Fruit fly (Drosophila melanogaster) whole organism, embryonic: ENCODE measurements around the gene GABPI.

ENCODE experiments used
- Ada2b ChIP-seq: fragments of 200-800 bp; sonication (Bioruptor generic); IDR thresholded peaks from 2 replicates; pipeline ENCODE4 v1.3.6; 2022; ENCODE audit warnings: missing biosample characterization, missing genetic modification characterization
- B-H2 ChIP-seq: fragments of 200-800 bp; sonication (Bioruptor generic); optimal IDR thresholded peaks from 2 replicates; lab custom pipeline; 2018; ENCODE audit warnings: missing biosample characterization, mild to moderate bottlenecking, missing genetic modification characterization
- CG10543 ChIP-seq: fragments of 200-800 bp; sonication (Bioruptor generic); optimal IDR thresholded peaks from 3 replicates; lab custom pipeline; 2017; ENCODE audit warnings: missing biosample characterization, mild to moderate bottlenecking, missing genetic modification characterization, moderate library complexity
- CG12104 ChIP-seq: fragments of 200-800 bp; sonication (Bioruptor generic); optimal IDR thresholded peaks from 3 replicates; lab custom pipeline; 2016; ENCODE audit warnings: missing biosample characterization, missing genetic modification characterization
- CG12236 ChIP-seq: fragments of 200-800 bp; sonication (Bioruptor generic); optimal IDR thresholded peaks from 2 replicates; lab custom pipeline; 2016; ENCODE audit warnings: missing biosample characterization, missing genetic modification characterization
- CG12744 ChIP-seq: fragments of 200-800 bp; sonication (Bioruptor generic); optimal IDR thresholded peaks from 2 replicates; lab custom pipeline; 2016; ENCODE audit warnings: missing biosample characterization, missing genetic modification characterization
- CG13894 ChIP-seq: fragments of 200-800 bp; sonication (Bioruptor generic); optimal IDR thresholded peaks from 3 replicates; lab custom pipeline; 2018; ENCODE audit warnings: missing biosample characterization, mild to moderate bottlenecking, missing genetic modification characterization, moderate library complexity
- CG14050 ChIP-seq: fragments of 200-800 bp; sonication (Bioruptor generic); IDR thresholded peaks from 3 replicates; pipeline ENCODE4 v1.3.6; 2022; ENCODE audit warnings: missing biosample characterization, missing genetic modification characterization
- CG14667 ChIP-seq: fragments of 200-800 bp; sonication (Bioruptor generic); IDR thresholded peaks from 2 replicates; pipeline ENCODE4 v1.3.6; 2022; ENCODE audit warnings: missing biosample characterization, missing genetic modification characterization
- CG1603 ChIP-seq: fragments of 200-800 bp; sonication (Bioruptor generic); optimal IDR thresholded peaks from 2 replicates; lab custom pipeline; 2019; ENCODE audit warnings: missing biosample characterization, mild to moderate bottlenecking, missing genetic modification characterization, moderate library complexity
- CG17361 ChIP-seq: fragments of 200-800 bp; sonication (Bioruptor generic); IDR thresholded peaks from 3 replicates; pipeline ENCODE4 v1.3.6; 2022; ENCODE audit warnings: missing biosample characterization, missing genetic modification characterization
- CG2875 ChIP-seq: fragments of 200-800 bp; sonication (Bioruptor generic); optimal IDR thresholded peaks from 2 replicates; lab custom pipeline; 2017; ENCODE audit warnings: missing biosample characterization, mild to moderate bottlenecking, missing genetic modification characterization, missing genetic modification reagents
- CG2889 ChIP-seq: fragments of 200-800 bp; sonication (Bioruptor generic); IDR thresholded peaks from 3 replicates; pipeline ENCODE4 v1.3.6; 2022; ENCODE audit warnings: missing biosample characterization, missing genetic modification characterization
- CG3163 ChIP-seq: fragments of 200-800 bp; sonication (Bioruptor generic); optimal IDR thresholded peaks from 3 replicates; lab custom pipeline; 2016; ENCODE audit warnings: missing biosample characterization, missing genetic modification characterization
- CG34422 ChIP-seq: fragments of 200-800 bp; sonication (Bioruptor generic); IDR thresholded peaks from 3 replicates; pipeline ENCODE4 v1.3.6; 2022; ENCODE audit warnings: missing biosample characterization, missing genetic modification characterization
- CG4854 ChIP-seq: fragments of 200-800 bp; sonication (Bioruptor generic); optimal IDR thresholded peaks from 2 replicates; lab custom pipeline; 2016; ENCODE audit warnings: missing biosample characterization, missing genetic modification characterization, inconsistent platforms
- CG6813 ChIP-seq: fragments of 200-800 bp; sonication (Bioruptor generic); optimal IDR thresholded peaks from 2 replicates; lab custom pipeline; 2017; ENCODE audit warnings: missing biosample characterization, missing genetic modification characterization, mild to moderate bottlenecking, moderate library complexity, missing genetic modification reagents
- CG7372 ChIP-seq: fragments of 200-800 bp; sonication (Bioruptor generic); IDR thresholded peaks from 2 replicates; pipeline ENCODE4 v1.3.6; 2022; ENCODE audit warnings: missing biosample characterization, missing genetic modification characterization
- CG7963 ChIP-seq: fragments of 200-800 bp; sonication (Bioruptor generic); IDR thresholded peaks from 3 replicates; pipeline ENCODE4 v1.3.6; 2022; ENCODE audit warnings: missing biosample characterization, missing genetic modification characterization; ENCODE audit not compliant: partially characterized antibody
- CG9437 ChIP-seq: fragments of 200-800 bp; sonication (Bioruptor generic); optimal IDR thresholded peaks from 2 replicates; lab custom pipeline; 2018; ENCODE audit warnings: missing biosample characterization, mild to moderate bottlenecking, missing genetic modification characterization
- Chrac-16 ChIP-seq: fragments of 200-800 bp; sonication (Bioruptor generic); optimal IDR thresholded peaks from 3 replicates; lab custom pipeline; 2016; ENCODE audit warnings: missing biosample characterization, missing genetic modification characterization
- D19A ChIP-seq: fragments of 200-800 bp; optimal IDR thresholded peaks from 3 replicates; lab custom pipeline; 2019; ENCODE audit warnings: missing biosample characterization, mild to moderate bottlenecking, missing genetic modification characterization, moderate library complexity
- Dip2 ChIP-seq: fragments of 200-800 bp; sonication (Bioruptor generic); IDR thresholded peaks from 2 replicates; pipeline ENCODE4 v1.3.6; 2022; ENCODE audit warnings: missing biosample characterization, missing genetic modification characterization
- Dref ChIP-seq: fragments of 200-800 bp; sonication (Bioruptor generic); IDR thresholded peaks from 2 replicates; pipeline ENCODE4 v1.3.6; 2022; ENCODE audit warnings: missing biosample characterization, missing genetic modification characterization
- H15 ChIP-seq: fragments of 200-800 bp; sonication (Bioruptor generic); IDR thresholded peaks from 3 replicates; pipeline ENCODE4 v1.3.6; 2022; ENCODE audit warnings: missing biosample characterization, missing genetic modification characterization
- HmgZ ChIP-seq: fragments of 200-800 bp; sonication (Bioruptor generic); optimal IDR thresholded peaks from 2 replicates; lab custom pipeline; 2018; ENCODE audit warnings: missing biosample characterization, mild to moderate bottlenecking, missing genetic modification characterization
- Hmx ChIP-seq: fragments of 200-800 bp; sonication (Bioruptor generic); optimal IDR thresholded peaks from 2 replicates; lab custom pipeline; 2016; ENCODE audit warnings: missing biosample characterization, missing genetic modification characterization
- Lpt ChIP-seq: fragments of >200 bp; optimal IDR thresholded peaks from 2 replicates; lab custom pipeline; 2018; ENCODE audit warnings: missing biosample characterization, missing genetic modification characterization
- NC2α ChIP-seq: fragments of 200-800 bp; sonication (Bioruptor generic); optimal IDR thresholded peaks from 2 replicates; lab custom pipeline; 2016; ENCODE audit warnings: missing biosample characterization, missing genetic modification characterization
- NFAT ChIP-seq: fragments of 200-800 bp; sonication (Bioruptor generic); IDR thresholded peaks from 2 replicates; pipeline ENCODE4 v1.3.6; 2022; ENCODE audit warnings: missing biosample characterization, missing genetic modification characterization
- Ravus ChIP-seq: fragments of 200-800 bp; sonication (Bioruptor generic); IDR thresholded peaks from 2 replicates; pipeline ENCODE4 v1.3.6; 2022; ENCODE audit warnings: missing biosample characterization, missing genetic modification characterization
- Taf1 ChIP-seq: fragments of 200-800 bp; sonication (Bioruptor generic); IDR thresholded peaks from 2 replicates; pipeline ENCODE4 v1.3.6; 2022; ENCODE audit warnings: missing biosample characterization, missing genetic modification characterization
- Tbp ChIP-seq: fragments of >200 bp; optimal IDR thresholded peaks from 2 replicates; lab custom pipeline; 2018; ENCODE audit warnings: missing biosample characterization, missing genetic modification characterization
- ara ChIP-seq: fragments of 200-800 bp; sonication (Bioruptor generic); IDR thresholded peaks from 2 replicates; pipeline ENCODE4 v1.3.6; 2022; ENCODE audit warnings: missing biosample characterization, missing genetic modification characterization
- bab2 ChIP-seq: fragments of 200-800 bp; sonication (Bioruptor generic); optimal IDR thresholded peaks from 2 replicates; lab custom pipeline; 2016; ENCODE audit warnings: missing biosample characterization, missing genetic modification characterization
- bigmax ChIP-seq: fragments of 200-800 bp; sonication (Bioruptor generic); optimal IDR thresholded peaks from 2 replicates; lab custom pipeline; 2018; ENCODE audit warnings: missing biosample characterization, mild to moderate bottlenecking, missing genetic modification characterization
- dmrt11E ChIP-seq: fragments of 200-800 bp; sonication (Bioruptor generic); optimal IDR thresholded peaks from 3 replicates; lab custom pipeline; 2018; ENCODE audit warnings: missing biosample characterization, mild to moderate bottlenecking, missing genetic modification characterization, moderate library complexity
- dysf ChIP-seq: fragments of 200-800 bp; sonication (Bioruptor generic); IDR thresholded peaks from 3 replicates; pipeline ENCODE4 v1.3.6; 2022; ENCODE audit warnings: missing biosample characterization, missing genetic modification characterization
- fd102C ChIP-seq: fragments of 200-800 bp; sonication (Bioruptor generic); optimal IDR thresholded peaks from 2 replicates; lab custom pipeline; 2018; ENCODE audit warnings: missing biosample characterization, mild to moderate bottlenecking, missing genetic modification characterization, moderate library complexity
- fd3F ChIP-seq: fragments of 200-800 bp; sonication (Bioruptor generic); optimal IDR thresholded peaks from 2 replicates; lab custom pipeline; 2018; ENCODE audit warnings: missing biosample characterization, mild to moderate bottlenecking, missing genetic modification characterization, moderate library complexity
- fd96Cb ChIP-seq: fragments of 200-800 bp; sonication (Bioruptor generic); optimal IDR thresholded peaks from 2 replicates; lab custom pipeline; 2018; ENCODE audit warnings: missing biosample characterization, mild to moderate bottlenecking, missing genetic modification characterization, moderate library complexity
- klu ChIP-seq: fragments of 200-800 bp; sonication (Bioruptor generic); IDR thresholded peaks from 2 replicates; pipeline ENCODE4 v1.3.6; 2022; ENCODE audit warnings: missing biosample characterization, missing genetic modification characterization
- onecut ChIP-seq: fragments of 200-800 bp; sonication (Bioruptor generic); IDR thresholded peaks from 2 replicates; pipeline ENCODE4 v1.3.6; 2022; ENCODE audit warnings: missing biosample characterization, missing genetic modification characterization
- p53 ChIP-seq: fragments of 200-800 bp; sonication (Bioruptor generic); optimal IDR thresholded peaks from 2 replicates; lab custom pipeline; 2016; ENCODE audit warnings: missing biosample characterization, missing genetic modification characterization
- pan ChIP-seq, 4 experiments: fragments of >200 bp in 3 of 4; fragments of 200-800 bp in 1 of 4; sonication (Bioruptor generic) in 1 of 4; optimal IDR thresholded peaks in 3 of 4; IDR thresholded peaks in 1 of 4; 2 replicates each; pipeline versions ENCODE4 v1.3.6 to Lab custom; 2017 to 2022; ENCODE audit warnings: missing biosample characterization in 2 of 4, missing genetic modification characterization in 2 of 4, mixed read lengths in 1 of 4
- repo ChIP-seq: fragments of 200-800 bp; sonication (Bioruptor generic); optimal IDR thresholded peaks from 2 replicates; lab custom pipeline; 2016; ENCODE audit warnings: missing biosample characterization, missing genetic modification characterization
- salm ChIP-seq: fragments of 200-800 bp; sonication (Bioruptor generic); optimal IDR thresholded peaks from 2 replicates; lab custom pipeline; 2018; ENCODE audit warnings: missing biosample characterization, mild to moderate bottlenecking, missing genetic modification characterization
- so ChIP-seq: fragments of 200-800 bp; sonication (Bioruptor generic); IDR thresholded peaks from 3 replicates; pipeline ENCODE4 v1.3.6; 2022; ENCODE audit warnings: missing biosample characterization, missing genetic modification characterization
- sqz ChIP-seq: fragments of 200-800 bp; sonication (Bioruptor generic); optimal IDR thresholded peaks from 3 replicates; lab custom pipeline; 2018; ENCODE audit warnings: missing biosample characterization, mild to moderate bottlenecking, missing genetic modification characterization
- stwl ChIP-seq: fragments of 200-800 bp; sonication (Bioruptor generic); optimal IDR thresholded peaks from 3 replicates; lab custom pipeline; 2018; ENCODE audit warnings: missing biosample characterization, mild to moderate bottlenecking, missing genetic modification characterization, moderate library complexity
- tup ChIP-seq: fragments of 200-800 bp; sonication (Bioruptor generic); optimal IDR thresholded peaks from 2 replicates; lab custom pipeline; 2016; ENCODE audit warnings: missing biosample characterization, mild to moderate bottlenecking, missing genetic modification characterization, moderate library complexity
- usp ChIP-seq: fragments of >200 bp; optimal IDR thresholded peaks from 2 replicates; lab custom pipeline; 2017; ENCODE audit warnings: missing biosample characterization, missing genetic modification characterization
- z ChIP-seq: fragments of 200-800 bp; sonication (Bioruptor generic); IDR thresholded peaks from 3 replicates; pipeline ENCODE4 v1.3.6; 2022; ENCODE audit warnings: missing biosample characterization, missing genetic modification characterization

GABPI gene

dm6 chr2L:2999113-2999512 is 31.2 kb upstream of the GABPI start, which contains the start of gene Ccdc85 (continued):
- TF ChIP-seq onecut (GFP tag; lab: Robert Waterston, UW) (peak; percentile 10; the same call in 1 of the 2 replicates), Chrac-16 (no peak), ara (no peak), CG1603 (tag; lab: Kevin White, UChicago) (peak; percentile 76), NFAT (GFP tag; lab: Robert Waterston, UW) (no peak), z (GFP tag; lab: Robert Waterston, UW) (no peak), Taf1 (GFP tag; lab: Robert Waterston, UW) (no peak), Lpt (GFP tag; lab: Kevin White, UChicago) (no peak), CG14050 (GFP tag; lab: Robert Waterston, UW) (no peak), CG2889 (GFP tag; lab: Robert Waterston, UW) (no peak), fd102C (GFP tag; lab: Kevin White, UChicago) (no peak), so (no peak), CG4854 (no peak), NC2α (GFP tag; lab: Kevin White, UChicago) (no peak), CG13894 (tag; lab: Kevin White, UChicago) (no peak), CG12104 (GFP tag; lab: Kevin White, UChicago) (no peak), Hmx (GFP tag; lab: Kevin White, UChicago) (no peak), CG7372 (no peak), pan (optimal IDR thresholded peaks at IDR 0.05; lab: Kevin White, UChicago) (no peak), pan (GFP tag; optimal IDR thresholded peaks at IDR 0.05 in 1 of 2, IDR thresholded peaks at IDR 0.05 in 1 of 2) (no peak), klu (no peak), sqz (no peak), stwl (tag; lab: Kevin White, UChicago) (peak; percentile 94), Ada2b (GFP tag; lab: Robert Waterston, UW) (no peak), CG17361 (GFP tag; lab: Robert Waterston, UW) (no peak; the same call in 2 of the 3 replicates), CG14667 (GFP tag; lab: Robert Waterston, UW) (no peak), p53 (GFP tag; lab: Kevin White, UChicago) (no peak), CG10543 (GFP tag; lab: Kevin White, UChicago) (no peak), bigmax (GFP tag; lab: Kevin White, UChicago) (no peak), CG12236 (GFP tag; lab: Kevin White, UChicago) (no peak), CG3163 (no peak), fd3F (GFP tag; lab: Kevin White, UChicago) (no peak), Dip2 (no peak), CG12744 (GFP tag; lab: Kevin White, UChicago) (no peak), dmrt11E (no peak), fd96Cb (tag; lab: Kevin White, UChicago) (no peak), usp (GFP tag; lab: Kevin White, UChicago) (no peak), CG9437 (GFP tag; lab: Kevin White, UChicago) (no peak), B-H2 (GFP tag; lab: Kevin White, UChicago) (peak; percentile 30), Dref (GFP tag; lab: Robert Waterston, UW) (peak; percentile 98), HmgZ (tag; lab: Kevin White, UChicago) (peak; percentile 58), tup (no peak), CG34422 (GFP tag; lab: Robert Waterston, UW) (peak; percentile 70; the same call in 1 of the 3 replicates), H15 (GFP tag; lab: Robert Waterston, UW) (no peak), D19A (tag; lab: Kevin White, UChicago) (no peak), CG2875 (GFP tag; lab: Kevin White, UChicago) (no peak), dysf (GFP tag; lab: Robert Waterston, UW) (no peak), CG6813 (GFP tag; lab: Kevin White, UChicago) (no peak), salm (tag; lab: Kevin White, UChicago) (no peak), CG7963 (GFP tag; lab: Robert Waterston, UW) (peak; percentile 99), repo (GFP tag; lab: Kevin White, UChicago) (no peak), Ravus (GFP tag; lab: Robert Waterston, UW) (no peak), Tbp (GFP tag; lab: Kevin White, UChicago) (no peak), bab2 (GFP tag; lab: Kevin White, UChicago) (no peak)
